Fruit fly (Drosophila melanogaster) whole organism, embryonic: ENCODE measurements around the gene CG2278.

Experiments used
- Antp ChIP-seq: fragments of 200-800 bp; sonication (Bioruptor generic); optimal IDR thresholded peaks from 3 replicates; lab custom pipeline; 2016; ENCODE audit warnings: missing biosample characterization, missing genetic modification characterization
- BEAF-32 ChIP-seq: fragments of 200-800 bp; sonication (Bioruptor generic); optimal IDR thresholded peaks from 3 replicates; lab custom pipeline; 2017; ENCODE audit warnings: missing biosample characterization, missing genetic modification characterization, mild to moderate bottlenecking, moderate library complexity, missing genetic modification reagents
- Bdp1 ChIP-seq: fragments of 200-800 bp; sonication (Bioruptor generic); optimal IDR thresholded peaks from 3 replicates; lab custom pipeline; 2016; ENCODE audit warnings: missing biosample characterization, missing genetic modification characterization
- CG15479 ChIP-seq: fragments of 200-800 bp; sonication (Bioruptor generic); optimal IDR thresholded peaks from 3 replicates; lab custom pipeline; 2019; ENCODE audit warnings: missing biosample characterization, mild to moderate bottlenecking, missing genetic modification characterization, moderate library complexity
- CG15514 ChIP-seq: fragments of 200-800 bp; sonication (Bioruptor generic); optimal IDR thresholded peaks from 3 replicates; lab custom pipeline; 2017; ENCODE audit warnings: missing biosample characterization, missing genetic modification characterization, mild to moderate bottlenecking, moderate library complexity, missing genetic modification reagents
- CG16779 ChIP-seq: fragments of 200-800 bp; sonication (Bioruptor generic); IDR thresholded peaks from 2 replicates; pipeline ENCODE4 v1.3.6; 2022; ENCODE audit warnings: missing biosample characterization, missing genetic modification characterization
- CG17186 ChIP-seq: fragments of 200-800 bp; sonication (Bioruptor generic); optimal IDR thresholded peaks from 3 replicates; lab custom pipeline; 2017; ENCODE audit warnings: missing biosample characterization, missing genetic modification reagents, missing genetic modification characterization
- CG18011 ChIP-seq: fragments of 200-800 bp; sonication (Bioruptor generic); optimal IDR thresholded peaks from 2 replicates; lab custom pipeline; 2017; ENCODE audit warnings: missing biosample characterization, missing genetic modification characterization, mild to moderate bottlenecking, moderate library complexity, missing genotype
- CG2116 ChIP-seq: fragments of 200-800 bp; sonication (Bioruptor generic); optimal IDR thresholded peaks from 3 replicates; lab custom pipeline; 2018; ENCODE audit warnings: missing biosample characterization, mild to moderate bottlenecking, missing genetic modification characterization
- CG31441 ChIP-seq: fragments of 200-800 bp; sonication (Bioruptor generic); IDR thresholded peaks from 2 replicates; pipeline ENCODE4 v1.3.6; 2022; ENCODE audit warnings: missing biosample characterization, missing genetic modification characterization
- CG3163 ChIP-seq: fragments of 200-800 bp; sonication (Bioruptor generic); optimal IDR thresholded peaks from 3 replicates; lab custom pipeline; 2016; ENCODE audit warnings: missing biosample characterization, missing genetic modification characterization
- CG4328 ChIP-seq: fragments of 200-800 bp; sonication (Bioruptor generic); optimal IDR thresholded peaks from 3 replicates; lab custom pipeline; 2017; ENCODE audit warnings: missing biosample characterization, missing genetic modification reagents, missing genetic modification characterization
- CG4424 ChIP-seq: fragments of 200-800 bp; sonication (Bioruptor generic); optimal IDR thresholded peaks from 3 replicates; lab custom pipeline; 2016; ENCODE audit warnings: missing biosample characterization, missing genetic modification characterization
- CG4617 ChIP-seq: fragments of 200-800 bp; sonication (Bioruptor generic); optimal IDR thresholded peaks from 3 replicates; lab custom pipeline; 2016; ENCODE audit warnings: missing biosample characterization, missing genetic modification characterization, borderline replicate concordance
- CG9609 ChIP-seq: fragments of 200-800 bp; sonication (Bioruptor generic); optimal IDR thresholded peaks from 3 replicates; lab custom pipeline; 2016; ENCODE audit warnings: missing biosample characterization, missing genetic modification characterization
- Dek ChIP-seq: fragments of 200-800 bp; sonication (Bioruptor generic); optimal IDR thresholded peaks from 3 replicates; lab custom pipeline; 2019; ENCODE audit warnings: missing biosample characterization, mild to moderate bottlenecking, missing genetic modification characterization, moderate library complexity
- Dp ChIP-seq: fragments of 200-800 bp; sonication (Bioruptor generic); optimal IDR thresholded peaks from 2 replicates; lab custom pipeline; 2018; ENCODE audit warnings: missing biosample characterization, mild to moderate bottlenecking, missing genetic modification characterization, moderate library complexity
- Gug ChIP-seq: fragments of 200-800 bp; sonication (Bioruptor generic); IDR thresholded peaks from 4 replicates; pipeline ENCODE4 v1.3.6; 2022; ENCODE audit warnings: missing biosample characterization, missing genetic modification characterization
- HHEX ChIP-seq: fragments of 200-800 bp; sonication (Bioruptor generic); optimal IDR thresholded peaks from 3 replicates; lab custom pipeline; 2017; ENCODE audit warnings: missing biosample characterization, mild to moderate bottlenecking, missing genetic modification characterization, missing genetic modification reagents
- HLH4C ChIP-seq: fragments of 200-800 bp; sonication (Bioruptor generic); IDR thresholded peaks from 3 replicates; pipeline ENCODE4 v1.3.6; 2022; ENCODE audit warnings: missing biosample characterization, missing genetic modification characterization; ENCODE audit not compliant: partially characterized antibody
- MBD-R2 ChIP-seq: fragments of 200-800 bp; sonication (Bioruptor generic); IDR thresholded peaks from 2 replicates; pipeline ENCODE4 v1.3.6; 2022; ENCODE audit warnings: missing biosample characterization, missing genetic modification characterization
- MESR4 ChIP-seq: fragments of 200-800 bp; sonication (Bioruptor generic); optimal IDR thresholded peaks from 2 replicates; lab custom pipeline; 2018; ENCODE audit warnings: missing biosample characterization, mild to moderate bottlenecking, missing genetic modification characterization, moderate library complexity
- Med ChIP-seq: fragments of 200-800 bp; sonication (Bioruptor generic); peaks from one replicate; lab custom pipeline; 2016; ENCODE audit warnings: missing biosample characterization, missing genetic modification characterization, mild to moderate bottlenecking, inconsistent platforms, moderate library complexity
- Mes4 ChIP-seq: fragments of 200-800 bp; sonication (Bioruptor generic); optimal IDR thresholded peaks from 2 replicates; lab custom pipeline; 2016; ENCODE audit warnings: missing biosample characterization, missing genetic modification characterization
- Scr ChIP-seq: fragments of 200-800 bp; sonication (Bioruptor generic); IDR thresholded peaks from 2 replicates; pipeline ENCODE4 v1.3.6; 2022; ENCODE audit warnings: missing biosample characterization, missing genetic modification characterization; ENCODE audit not compliant: partially characterized antibody
- Trl ChIP-seq, 3 experiments: fragments of >200 bp in 2 of 3; fragments of 200-800 bp in 1 of 3; sonication (Bioruptor generic) in 1 of 3; optimal IDR thresholded peaks; 2 replicates in 1 of 3; 3 replicates in 2 of 3; lab custom pipeline; 2016 to 2017; ENCODE audit warnings: missing biosample characterization in 1 of 3, missing genetic modification characterization in 1 of 3
- Usf ChIP-seq: fragments of 200-800 bp; sonication (Bioruptor generic); optimal IDR thresholded peaks from 2 replicates; lab custom pipeline; 2017; ENCODE audit warnings: missing genotype, missing biosample characterization, missing genetic modification characterization
- Xrp1 ChIP-seq: fragments of 200-800 bp; sonication (Bioruptor generic); IDR thresholded peaks from 2 replicates; pipeline ENCODE4 v1.3.6; 2022; ENCODE audit warnings: missing biosample characterization, missing genetic modification characterization
- amos ChIP-seq: fragments of 200-800 bp; sonication (Bioruptor generic); IDR thresholded peaks from 2 replicates; pipeline ENCODE4 v1.3.6; 2022; ENCODE audit warnings: missing biosample characterization, missing genetic modification characterization; ENCODE audit not compliant: partially characterized antibody
- caup ChIP-seq: fragments of 200-800 bp; sonication (Bioruptor generic); optimal IDR thresholded peaks from 3 replicates; lab custom pipeline; 2017; ENCODE audit warnings: missing biosample characterization, mild to moderate bottlenecking, missing genetic modification characterization, moderate library complexity; ENCODE audit not compliant: severe bottlenecking
- chm ChIP-seq: fragments of 200-800 bp; sonication (Bioruptor generic); IDR thresholded peaks from 2 replicates; pipeline ENCODE4 v1.3.6; 2022; ENCODE audit warnings: missing biosample characterization, missing genetic modification characterization
- fd96Cb ChIP-seq: fragments of 200-800 bp; sonication (Bioruptor generic); optimal IDR thresholded peaks from 2 replicates; lab custom pipeline; 2018; ENCODE audit warnings: missing biosample characterization, mild to moderate bottlenecking, missing genetic modification characterization, moderate library complexity
- gfzf ChIP-seq: fragments of 200-800 bp; sonication (Bioruptor generic); optimal IDR thresholded peaks from 2 replicates; lab custom pipeline; 2016; ENCODE audit warnings: missing biosample characterization, mild to moderate bottlenecking, missing genetic modification characterization, moderate library complexity
- gsb ChIP-seq: fragments of 200-800 bp; sonication (Bioruptor generic); IDR thresholded peaks from 2 replicates; pipeline ENCODE4 v1.3.6; 2022; ENCODE audit warnings: missing biosample characterization, missing genetic modification characterization
- insv ChIP-seq, 2 experiments: fragments of 200-800 bp; sonication (Bioruptor generic); optimal IDR thresholded peaks; 3 replicates each; lab custom pipeline; 2016 to 2018; ENCODE audit warnings: missing biosample characterization in 2 of 2, missing genetic modification characterization in 2 of 2
- lov ChIP-seq, 2 experiments: fragments of 200-800 bp in 1 of 2; fragments of >200 bp in 1 of 2; sonication (Bioruptor generic) in 1 of 2; IDR thresholded peaks in 1 of 2; optimal IDR thresholded peaks in 1 of 2; 2 replicates in 1 of 2; 3 replicates in 1 of 2; pipeline versions ENCODE4 v1.3.6 to Lab custom; 2017 to 2022; ENCODE audit warnings: missing biosample characterization in 1 of 2, missing genetic modification characterization in 1 of 2
- mirr ChIP-seq: fragments of 200-800 bp; sonication (Bioruptor generic); optimal IDR thresholded peaks from 3 replicates; lab custom pipeline; 2018; ENCODE audit warnings: missing biosample characterization, mild to moderate bottlenecking, missing genetic modification characterization
- pan ChIP-seq, 4 experiments: fragments of >200 bp in 3 of 4; fragments of 200-800 bp in 1 of 4; sonication (Bioruptor generic) in 1 of 4; optimal IDR thresholded peaks in 3 of 4; IDR thresholded peaks in 1 of 4; 2 replicates each; pipeline versions ENCODE4 v1.3.6 to Lab custom; 2017 to 2022; ENCODE audit warnings: missing biosample characterization in 2 of 4, missing genetic modification characterization in 2 of 4, mixed read lengths in 1 of 4
- pb ChIP-seq: fragments of 200-800 bp; sonication (Bioruptor generic); optimal IDR thresholded peaks from 3 replicates; lab custom pipeline; 2016; ENCODE audit warnings: missing biosample characterization, missing genetic modification characterization
- pfk ChIP-seq: fragments of 200-800 bp; sonication (Bioruptor generic); optimal IDR thresholded peaks from 2 replicates; lab custom pipeline; 2018; ENCODE audit warnings: missing biosample characterization, mild to moderate bottlenecking, missing genetic modification characterization, moderate library complexity
- phol ChIP-seq: fragments of 200-800 bp; sonication (Bioruptor generic); optimal IDR thresholded peaks from 3 replicates; lab custom pipeline; 2018; ENCODE audit warnings: missing biosample characterization, mild to moderate bottlenecking, missing genetic modification characterization, moderate library complexity
- pita ChIP-seq: fragments of 200-800 bp; sonication (Bioruptor generic); optimal IDR thresholded peaks from 2 replicates; lab custom pipeline; 2017; ENCODE audit warnings: missing biosample characterization, mild to moderate bottlenecking, missing genetic modification characterization
- pzg ChIP-seq: fragments of 200-800 bp; sonication (Bioruptor generic); optimal IDR thresholded peaks from 3 replicates; lab custom pipeline; 2018; ENCODE audit warnings: missing biosample characterization, mild to moderate bottlenecking, missing genetic modification characterization, moderate library complexity
- ro ChIP-seq: fragments of 200-800 bp; sonication (Bioruptor generic); IDR thresholded peaks from 2 replicates; pipeline ENCODE4 v1.3.6; 2022; ENCODE audit warnings: missing biosample characterization, missing genetic modification characterization
- sens ChIP-seq: fragments of 200-800 bp; sonication (Bioruptor generic); peaks from one replicate; lab custom pipeline; 2016; ENCODE audit warnings: missing biosample characterization, missing genetic modification characterization
- sens-2 ChIP-seq: fragments of 200-800 bp; sonication (Bioruptor generic); IDR thresholded peaks from 2 replicates; pipeline ENCODE4 v1.3.6; 2022; ENCODE audit warnings: missing biosample characterization, missing genetic modification characterization
- tin ChIP-seq: fragments of 200-800 bp; sonication (Bioruptor generic); optimal IDR thresholded peaks from 3 replicates; lab custom pipeline; 2016; ENCODE audit warnings: missing biosample characterization, missing genetic modification characterization

Gene CG2278

dm6 chrX:8152077-8152476 lies 18.0 kb downstream of the CG2278 start, which contains the start of gene Gbeta5 (continued):
- TF ChIP-seq CG16779, result no peak
- TF ChIP-seq pan (optimal IDR thresholded peaks at IDR 0.05; lab: Kevin White, UChicago), result no peak
- no peak for TF ChIP-seq pan (GFP tag; optimal IDR thresholded peaks at IDR 0.05 in 1 of 2, IDR thresholded peaks at IDR 0.05 in 1 of 2)
- TF ChIP-seq Dek (tag; lab: Kevin White, UChicago), result no peak
- no peak for TF ChIP-seq lov (optimal IDR thresholded peaks at IDR 0.05; lab: Kevin White, UChicago)
- TF ChIP-seq lov (GFP tag; IDR thresholded peaks at IDR 0.05; lab: Robert Waterston, UW), result no peak

- no peak for TF ChIP-seq mirr (GFP tag; lab: Kevin White, UChicago)
- no peak for TF ChIP-seq Bdp1
- TF ChIP-seq CG4424 (GFP tag; lab: Kevin White, UChicago), result no peak
- no peak for TF ChIP-seq fd96Cb (tag; lab: Kevin White, UChicago)
- TF ChIP-seq CG4617 (GFP tag; lab: Kevin White, UChicago), result peak; percentile 37
- peak in 1 of 2 experiments; percentile 10 for TF ChIP-seq insv (GFP tag; optimal IDR thresholded peaks at IDR 0.05; lab: Kevin White, UChicago)
- no peak for TF ChIP-seq Xrp1 (GFP tag; lab: Robert Waterston, UW)
- TF ChIP-seq Scr (GFP tag; lab: Robert Waterston, UW), result no peak
- peak; percentile 51 for TF ChIP-seq pita (GFP tag; lab: Kevin White, UChicago)
- TF ChIP-seq CG4328 (GFP tag; lab: Kevin White, UChicago), result no peak
- TF ChIP-seq CG9609, result no peak
- TF ChIP-seq CG17186 (GFP tag; lab: Kevin White, UChicago), result no peak
- TF ChIP-seq CG2116 (GFP tag; lab: Kevin White, UChicago), result peak; percentile 30
- TF ChIP-seq chm (GFP tag; lab: Robert Waterston, UW), result no peak
- TF ChIP-seq CG18011 (GFP tag; lab: Kevin White, UChicago), result peak; percentile 23
- TF ChIP-seq sens (GFP tag; lab: Kevin White, UChicago), result peak; percentile 86
- TF ChIP-seq tin (GFP tag; lab: Kevin White, UChicago), result no peak
- no peak for TF ChIP-seq Mes4 (GFP tag; lab: Kevin White, UChicago)
- TF ChIP-seq CG3163 (GFP tag; lab: Kevin White, UChicago), result no peak
- TF ChIP-seq CG15479, result no peak
- peak; percentile 32; the same call in 1 of the 2 replicates for TF ChIP-seq amos (GFP tag; lab: Robert Waterston, UW)
- TF ChIP-seq Antp (GFP tag; lab: Kevin White, UChicago), result no peak
- peak; percentile 17 for TF ChIP-seq gfzf (GFP tag; lab: Kevin White, UChicago)
- 0 out of 3 replicates have a peak, but pooled peaks have one; percentile 34 for TF ChIP-seq HLH4C
- no peak for TF ChIP-seq MESR4 (GFP tag; lab: Kevin White, UChicago)
- no peak for TF ChIP-seq gsb (GFP tag; lab: Robert Waterston, UW)
- TF ChIP-seq sens-2 (GFP tag; lab: Robert Waterston, UW), result peak; percentile 51
- TF ChIP-seq CG15514 (GFP tag; lab: Kevin White, UChicago), result peak; percentile 67
- peak; percentile 41 for TF ChIP-seq pzg (GFP tag; lab: Kevin White, UChicago)
- peak; percentile 55 for TF ChIP-seq Dp (GFP tag; lab: Kevin White, UChicago)
- TF ChIP-seq pfk (GFP tag; lab: Kevin White, UChicago), result no peak
- TF ChIP-seq CG31441 (GFP tag; lab: Robert Waterston, UW), result no peak
- peak; percentile 61; the same call in 1 of the 2 replicates for TF ChIP-seq MBD-R2
- TF ChIP-seq HHEX (GFP tag; lab: Kevin White, UChicago), result no peak
- TF ChIP-seq caup (GFP tag; lab: Kevin White, UChicago), result no peak
- TF ChIP-seq Gug (GFP tag; lab: Robert Waterston, UW), result no peak
- TF ChIP-seq BEAF-32, result peak; percentile 23
- TF ChIP-seq phol (tag; lab: Kevin White, UChicago), result peak; percentile 3
- TF ChIP-seq ro, result no peak
- TF ChIP-seq Usf (GFP tag; lab: Kevin White, UChicago), result no peak
- peak; percentile 0 for TF ChIP-seq Med
- TF ChIP-seq Trl (optimal IDR thresholded peaks at IDR 0.05; lab: Kevin White, UChicago), result no peak
- TF ChIP-seq Trl (GFP tag; optimal IDR thresholded peaks at IDR 0.05; lab: Kevin White, UChicago), result no peak
- no peak for TF ChIP-seq pb
These were observed 21.5 kb downstream of the CG2278 start, which contains the start of gene CG10959 for dm6 chrX:8148556-8148955. Gene CG10959, plus strand, starts transcription at chrX:8148783.
